Worm (Caenorhabditis elegans) whole organism, L4 larva: ENCODE measurements around the gene F41F3.3.
A peak's percentile ranks its signal among the peaks of the same experiment; 100 is the strongest.

Experiments
- D1046.2 ChIP-seq: fragments of 200-800 bp; sonication (Bioruptor generic); IDR thresholded peaks from 2 replicates; pipeline ENCODE4 v1.3.6; 2022; ENCODE audit warnings: missing genetic modification characterization, missing compliant biosample characterization
- T26A8.4 ChIP-seq: fragments of 200-800 bp; sonication (Bioruptor generic); IDR thresholded peaks from 2 replicates; pipeline ENCODE4 v1.3.6; 2022; ENCODE audit warnings: missing genetic modification characterization, missing compliant biosample characterization
- ZK337.2 ChIP-seq: fragments of 200-800 bp; sonication (Bioruptor generic); IDR thresholded peaks from 2 replicates; pipeline ENCODE4 v1.3.6; 2022; ENCODE audit warnings: missing genetic modification reagents, missing genetic modification characterization, missing compliant biosample characterization
- aha-1 ChIP-seq: fragments of 150-350 bp; peaks from one replicate; lab custom pipeline; 2014; ENCODE audit warnings: missing biosample characterization, missing genetic modification characterization
- ama-1 ChIP-seq: fragments of 150-350 bp; optimal IDR thresholded peaks from 2 replicates; lab custom pipeline; 2014; ENCODE audit warnings: inconsistent platforms, mixed read lengths
- daf-12 ChIP-seq: fragments of 150-350 bp; optimal IDR thresholded peaks from 2 replicates; lab custom pipeline; 2014; ENCODE audit warnings: missing biosample characterization, missing genetic modification reagents, missing genetic modification characterization
- daf-16 ChIP-seq, 3 experiments: sonication (generic microtip); optimal IDR thresholded peaks; 2 replicates each; lab custom pipeline; 2016 to 2017; ENCODE audit warnings: missing genetic modification characterization in 3 of 3, missing genetic modification reagents in 3 of 3, mild to moderate bottlenecking in 2 of 3, missing compliant biosample characterization in 2 of 3, missing biosample characterization in 1 of 3, moderate library complexity in 1 of 3
- dmd-6 ChIP-seq: fragments of 200-800 bp; sonication (Bioruptor generic); IDR thresholded peaks from 2 replicates; pipeline ENCODE4 v1.3.6; 2022; ENCODE audit warnings: missing genetic modification reagents, missing genetic modification characterization, missing compliant biosample characterization
- dve-1 ChIP-seq: sonication (generic microtip); optimal IDR thresholded peaks from 2 replicates; lab custom pipeline; 2017; ENCODE audit warnings: antibody characterized with exemption, mild to moderate bottlenecking, missing genetic modification characterization, missing compliant biosample characterization; ENCODE audit not compliant: insufficient read depth
- egl-43 ChIP-seq: fragments of 200-800 bp; sonication (Bioruptor generic); IDR thresholded peaks from 2 replicates; pipeline ENCODE4 v1.3.6; 2022; ENCODE audit warnings: missing genetic modification reagents, missing genetic modification characterization, missing compliant biosample characterization
- hlh-11 ChIP-seq: fragments of 200-800 bp; sonication (Bioruptor generic); optimal IDR thresholded peaks from 2 replicates; lab custom pipeline; 2018; ENCODE audit warnings: mild to moderate bottlenecking, missing genetic modification characterization, missing compliant biosample characterization
- hlh-30 ChIP-seq: sonication (generic microtip); optimal IDR thresholded peaks from 2 replicates; lab custom pipeline; 2017; ENCODE audit warnings: antibody characterized with exemption, mild to moderate bottlenecking, missing genetic modification characterization, missing compliant biosample characterization; ENCODE audit not compliant: insufficient read depth
- hmg-1.1 ChIP-seq: fragments of 200-800 bp; sonication (Bioruptor generic); IDR thresholded peaks from 2 replicates; pipeline ENCODE4 v1.3.6; 2022; ENCODE audit warnings: missing genetic modification reagents, missing genetic modification characterization, missing compliant biosample characterization
- lin-39 ChIP-seq: fragments of 150-350 bp; optimal IDR thresholded peaks from 2 replicates; lab custom pipeline; 2014; ENCODE audit warnings: missing biosample characterization, missing genetic modification reagents, missing genetic modification characterization
- madf-5 ChIP-seq, 2 experiments: fragments of 200-800 bp; sonication (Bioruptor generic); IDR thresholded peaks; 2 replicates each; pipeline ENCODE4 v1.3.6; 2022; ENCODE audit warnings: missing compliant biosample characterization in 2 of 2, missing genetic modification characterization in 2 of 2
- madf-9 ChIP-seq: fragments of 200-800 bp; sonication (Bioruptor generic); conservative IDR thresholded peaks from 2 replicates; pipeline ENCODE4 v1.3.6; 2022; ENCODE audit warnings: missing genetic modification reagents, missing genetic modification characterization, missing compliant biosample characterization
- mdt-29 ChIP-seq: fragments of 200-800 bp; sonication (Bioruptor generic); IDR thresholded peaks from 2 replicates; pipeline ENCODE4 v1.3.6; 2022; ENCODE audit warnings: missing genetic modification reagents, missing genetic modification characterization, missing compliant biosample characterization
- mep-1 ChIP-seq: fragments of 150-350 bp; sonication (generic microtip); optimal IDR thresholded peaks from 3 replicates; lab custom pipeline; 2014; ENCODE audit warnings: missing biosample characterization, missing genetic modification characterization
- mes-2 ChIP-seq: sonication (generic microtip); optimal IDR thresholded peaks from 2 replicates; lab custom pipeline; 2016; ENCODE audit warnings: missing genotype, mild to moderate bottlenecking, missing genetic modification characterization, missing compliant biosample characterization; ENCODE audit not compliant: poor library complexity, severe bottlenecking
- mxl-3 ChIP-seq: fragments of 200-800 bp; sonication (Bioruptor generic); optimal IDR thresholded peaks from 2 replicates; lab custom pipeline; 2018; ENCODE audit warnings: mild to moderate bottlenecking, missing genetic modification characterization, missing compliant biosample characterization
- nhr-102 ChIP-seq: sonication (generic microtip); optimal IDR thresholded peaks from 2 replicates; lab custom pipeline; 2016; ENCODE audit warnings: mild to moderate bottlenecking, missing genetic modification characterization, moderate library complexity, missing compliant biosample characterization
- nhr-111 ChIP-seq: fragments of 200-800 bp; sonication (Bioruptor generic); optimal IDR thresholded peaks from 2 replicates; lab custom pipeline; 2018; ENCODE audit warnings: mild to moderate bottlenecking, missing genetic modification characterization, missing compliant biosample characterization
- nhr-28 ChIP-seq: fragments of 150-350 bp; optimal IDR thresholded peaks from 2 replicates; lab custom pipeline; 2014; ENCODE audit warnings: missing biosample characterization, missing genetic modification characterization
- nhr-48 ChIP-seq: sonication (generic microtip); optimal IDR thresholded peaks from 2 replicates; lab custom pipeline; 2016; ENCODE audit warnings: mild to moderate bottlenecking, missing genetic modification characterization, missing compliant biosample characterization
- pqm-1 ChIP-seq: sonication (generic microtip); optimal IDR thresholded peaks from 2 replicates; lab custom pipeline; 2017; ENCODE audit warnings: missing biosample characterization, missing genetic modification characterization
- saeg-2 ChIP-seq: fragments of 200-800 bp; sonication (Bioruptor generic); IDR thresholded peaks from 2 replicates; pipeline ENCODE4 v1.3.6; 2022; ENCODE audit warnings: missing genetic modification reagents, missing genetic modification characterization, missing compliant biosample characterization
- set-16 ChIP-seq: fragments of 200-800 bp; sonication (Bioruptor generic); IDR thresholded peaks from 2 replicates; pipeline ENCODE4 v1.3.6; 2022; ENCODE audit warnings: missing genetic modification reagents, missing genetic modification characterization, missing compliant biosample characterization
- snpc-1.2 ChIP-seq: fragments of 200-800 bp; sonication (Bioruptor generic); IDR thresholded peaks from 2 replicates; pipeline ENCODE4 v1.3.6; 2022; ENCODE audit warnings: missing genetic modification reagents, missing genetic modification characterization, missing compliant biosample characterization
- spr-1 ChIP-seq: sonication (generic microtip); optimal IDR thresholded peaks from 2 replicates; lab custom pipeline; 2016; ENCODE audit warnings: mild to moderate bottlenecking, missing genetic modification characterization, missing compliant biosample characterization
- spr-3 ChIP-seq: fragments of 200-800 bp; sonication (Bioruptor generic); optimal IDR thresholded peaks from 2 replicates; lab custom pipeline; 2018; ENCODE audit warnings: mild to moderate bottlenecking, missing genetic modification characterization, missing compliant biosample characterization
- zfp-2 ChIP-seq: sonication (generic microtip); optimal IDR thresholded peaks from 2 replicates; lab custom pipeline; 2016; ENCODE audit warnings: mild to moderate bottlenecking, missing genetic modification characterization, missing compliant biosample characterization
- ztf-11 ChIP-seq: fragments of 150-350 bp; optimal IDR thresholded peaks from 2 replicates; lab custom pipeline; 2014; ENCODE audit warnings: missing biosample characterization, missing genetic modification characterization
- ztf-7 ChIP-seq: fragments of 150-350 bp; optimal IDR thresholded peaks from 2 replicates; lab custom pipeline; 2014; ENCODE audit warnings: missing biosample characterization, missing genetic modification characterization

The F41F3.3 gene

DNA sequence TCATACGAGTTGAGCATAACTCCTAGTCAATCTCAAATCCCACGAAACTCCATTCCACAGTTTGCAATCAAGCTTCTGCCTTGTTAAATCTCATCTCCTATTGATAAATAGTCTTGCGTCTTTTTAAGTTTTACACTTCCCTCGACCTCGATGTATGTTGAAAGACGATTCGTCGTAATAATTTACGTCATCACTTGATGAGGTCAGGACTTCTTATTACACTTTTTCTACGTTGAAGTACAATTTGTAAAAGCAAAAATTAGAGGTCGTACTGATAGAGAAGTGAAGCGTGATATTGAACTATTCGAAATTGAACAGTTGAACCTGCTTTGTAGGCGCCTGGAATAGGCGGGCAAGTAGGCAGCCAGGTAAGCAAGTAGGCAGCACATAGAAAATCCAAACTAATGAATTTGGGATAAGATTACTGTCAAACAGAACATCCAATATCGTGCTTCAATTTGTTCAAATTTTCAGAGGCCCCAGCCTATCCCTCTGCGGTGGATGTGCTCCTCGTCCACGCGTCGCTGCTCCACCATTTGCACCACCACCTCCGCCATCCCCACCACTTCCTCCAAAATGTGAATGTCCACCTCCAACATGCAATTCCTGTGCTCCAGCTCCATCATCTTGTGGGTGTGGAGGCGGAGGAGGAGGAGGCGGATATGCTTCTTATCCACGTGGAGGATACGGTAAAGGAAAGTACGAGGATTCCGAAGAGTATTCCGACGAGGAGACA is 1.8 kb upstream of the F41F3.3 start:
- TF ChIP-seq egl-43 (GFP tag; lab: Robert Waterston, UW) (peak; percentile 40; the same call in 1 of the 2 replicates), aha-1 (tag; lab: Kevin White, UChicago) (peak; percentile 50), mes-2 (tag; lab: Kevin White, UChicago) (no peak), set-16 (GFP tag; lab: Robert Waterston, UW) (peak; percentile 56)

DNA sequence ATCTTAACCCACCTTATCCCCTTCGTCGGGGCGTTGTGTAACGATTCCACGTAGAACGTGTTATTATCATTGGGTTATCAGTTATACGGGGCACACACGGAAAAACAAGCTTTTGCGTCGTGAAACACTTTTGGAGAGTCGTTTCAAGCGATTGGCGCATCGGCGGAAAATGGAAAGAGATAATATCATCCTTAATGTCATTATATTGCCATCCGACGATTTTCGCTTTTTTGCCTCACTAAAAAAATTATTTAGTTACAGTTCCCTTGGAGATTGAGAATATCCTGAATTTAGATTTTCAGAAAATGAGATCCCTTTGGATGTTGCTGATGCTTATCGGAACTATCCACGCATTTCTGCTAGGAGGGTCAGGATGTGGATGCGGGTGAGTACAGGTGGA is 488 bp upstream of the F41F3.3 start, which contains the start of gene F41F3.8:
Gene F41F3.8, plus strand, starts transcription at position 301 of the 400 bp plus-strand sequence.
- no peak for TF ChIP-seq dmd-6 (GFP tag; lab: Robert Waterston, UW)
- TF ChIP-seq spr-1 (tag; lab: Kevin White, UChicago): no peak
- peak; percentile 33 for TF ChIP-seq mxl-3 (GFP tag; lab: Kevin White, UChicago)
- no peak for TF ChIP-seq nhr-111

DNA sequence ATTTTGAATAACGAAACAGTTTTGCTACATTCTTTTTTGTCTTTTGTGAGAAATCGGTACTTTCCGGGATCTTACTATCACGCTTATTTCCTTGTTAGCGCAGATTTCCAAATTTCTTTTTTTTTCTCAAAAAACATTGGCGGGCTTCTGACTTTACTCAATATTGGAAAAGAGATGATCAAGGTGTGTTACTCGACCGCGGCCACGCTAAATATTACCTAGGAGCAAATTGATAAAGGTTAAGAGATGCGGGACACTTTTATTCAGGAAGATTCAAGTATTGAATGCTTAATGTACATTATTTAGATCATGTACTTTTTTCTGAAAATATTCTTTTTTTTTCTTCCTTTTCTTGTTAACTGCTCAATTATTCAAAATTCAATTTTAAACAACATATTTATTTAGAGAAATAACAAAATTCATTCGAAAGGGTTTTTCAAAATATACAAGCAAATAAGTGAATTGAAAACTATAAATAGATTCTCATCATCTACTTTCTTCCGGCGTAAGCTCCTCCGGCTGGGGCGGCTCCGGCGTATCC is 690 bp downstream of the F41F3.3 start:
- TF ChIP-seq nhr-48 (tag; lab: Kevin White, UChicago) (peak; percentile 38), zfp-2 (no peak), daf-12 (tag; lab: Kevin White, UChicago) (no peak), ama-1 (peak; percentile 91), mdt-29 (GFP tag; lab: Robert Waterston, UW) (no peak), mes-2 (tag; lab: Kevin White, UChicago) (peak; percentile 40), lin-39 (no peak), spr-1 (tag; lab: Kevin White, UChicago) (peak; percentile 28), snpc-1.2 (GFP tag; lab: Robert Waterston, UW) (peak; percentile 12; the same call in 1 of the 2 replicates), nhr-102 (peak; percentile 30), T26A8.4 (peak; percentile 82; the same call in 1 of the 2 replicates)

DNA sequence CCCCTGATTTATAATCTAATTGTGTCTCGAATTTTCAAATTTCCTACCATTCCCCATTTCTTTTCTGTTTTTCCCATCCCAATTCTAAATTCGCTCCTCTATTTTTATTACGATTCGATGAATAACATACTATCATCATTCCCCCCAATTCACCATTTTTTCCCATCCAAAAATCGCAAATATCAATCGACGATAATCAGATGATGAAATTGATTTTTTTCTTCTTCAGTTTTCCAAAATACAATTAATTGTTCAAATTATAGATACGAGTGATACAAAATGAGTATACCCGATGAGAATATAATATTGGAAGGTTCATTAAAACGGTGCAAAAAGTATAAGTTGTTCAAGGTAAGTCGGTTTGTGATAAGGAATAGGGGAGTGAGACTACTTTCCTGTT is 5.3 kb downstream of the F41F3.3 start, which contains the start of gene soc-1:
Gene soc-1, plus strand, starts transcription at position 262 of the 400 bp plus-strand sequence.
- TF ChIP-seq hmg-1.1 (GFP tag; lab: Robert Waterston, UW) (no peak), madf-9 (GFP tag; lab: Robert Waterston, UW) (no peak), ztf-11 (no peak), ztf-7 (tag; lab: Kevin White, UChicago) (peak; percentile 76), daf-16 (GFP tag; optimal IDR thresholded peaks at IDR 0.05; lab: Kevin White, UChicago) (no peak), daf-16 (tag; optimal IDR thresholded peaks at IDR 0.05; lab: Kevin White, UChicago) (no peak), lin-39 (no peak), saeg-2 (GFP tag; lab: Robert Waterston, UW) (no peak), D1046.2 (GFP tag; lab: Robert Waterston, UW) (no peak), dve-1 (tag; lab: Kevin White, UChicago) (peak; percentile 8), ZK337.2 (GFP tag; lab: Robert Waterston, UW) (no peak), spr-3 (GFP tag; lab: Kevin White, UChicago) (no peak)

DNA sequence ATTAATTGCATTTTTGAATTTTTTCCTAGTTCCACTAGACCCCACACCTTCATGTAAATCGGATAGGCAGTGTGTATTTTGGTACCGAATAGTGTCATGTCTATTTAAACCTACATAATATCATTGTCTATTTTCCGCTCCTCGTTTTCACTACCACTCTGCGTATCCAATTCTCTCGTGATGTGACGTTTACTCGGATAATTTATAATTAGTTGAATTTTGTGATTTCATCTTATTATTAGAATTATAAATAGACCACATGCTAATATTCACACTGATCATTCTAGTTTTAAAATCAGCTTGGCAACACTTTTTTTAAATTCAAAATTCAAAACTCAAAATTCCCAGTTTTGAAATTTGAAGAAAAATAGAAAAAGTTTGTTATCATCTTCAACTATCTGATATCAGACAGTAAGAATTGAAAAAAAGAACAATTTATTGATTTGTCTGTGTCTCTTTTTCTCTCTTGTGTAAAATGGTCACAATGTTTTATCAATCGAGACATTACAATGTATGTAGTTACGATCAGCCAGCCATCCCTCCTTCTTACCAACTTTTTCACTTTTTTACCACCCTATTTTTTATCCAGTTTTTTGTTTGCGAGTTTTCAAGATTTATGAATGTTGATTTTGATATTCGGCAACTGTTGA is 7.4 kb downstream of the F41F3.3 start:
- TF ChIP-seq madf-5 (GFP tag; IDR thresholded peaks at IDR 0.05; lab: Robert Waterston, UW): no peak
- TF ChIP-seq saeg-2 (GFP tag; lab: Robert Waterston, UW): no peak
- peak; percentile 49 for TF ChIP-seq pqm-1 (tag; lab: Kevin White, UChicago)
- TF ChIP-seq dve-1 (tag; lab: Kevin White, UChicago): peak; percentile 64
- TF ChIP-seq hlh-30 (tag; lab: Kevin White, UChicago): peak; percentile 58
- TF ChIP-seq daf-16 (GFP tag; optimal IDR thresholded peaks at IDR 0.05; lab: Kevin White, UChicago): no peak
- TF ChIP-seq daf-16 (tag; optimal IDR thresholded peaks at IDR 0.05; lab: Kevin White, UChicago): peak; percentile 69
- peak; percentile 63 for TF ChIP-seq nhr-28 (tag; lab: Kevin White, UChicago)
- TF ChIP-seq hlh-11 (tag; lab: Kevin White, UChicago): peak; percentile 14
- peak; percentile 23 for TF ChIP-seq mep-1 (tag; lab: Kevin White, UChicago)
- TF ChIP-seq, all 104 proteins: peak for 7
